Fruit fly (Drosophila melanogaster) whole organism, embryonic: ENCODE results near the gene tws.

Source experiments
- CG1024 ChIP-seq: fragments of 200-800 bp; sonication (Bioruptor generic); IDR thresholded peaks from 2 replicates; pipeline ENCODE4 v1.3.6; 2022; ENCODE audit warnings: missing biosample characterization, missing genetic modification characterization
- CG10321 ChIP-seq: fragments of 200-800 bp; sonication (Bioruptor generic); IDR thresholded peaks from 2 replicates; pipeline ENCODE4 v1.3.6; 2022; ENCODE audit warnings: missing biosample characterization, missing genetic modification characterization
- CG10431 ChIP-seq: fragments of 200-800 bp; sonication (Bioruptor generic); optimal IDR thresholded peaks from 3 replicates; lab custom pipeline; 2018; ENCODE audit warnings: missing biosample characterization, mild to moderate bottlenecking, missing genetic modification characterization
- CG10959 ChIP-seq: fragments of 200-800 bp; sonication (Bioruptor generic); IDR thresholded peaks from 2 replicates; pipeline ENCODE4 v1.3.6; 2022; ENCODE audit warnings: missing biosample characterization, missing genetic modification characterization
- CG11093 ChIP-seq: fragments of 200-800 bp; sonication (Bioruptor generic); IDR thresholded peaks from 3 replicates; pipeline ENCODE4 v1.3.6; 2022; ENCODE audit warnings: missing biosample characterization, missing genetic modification characterization
- CG13296 ChIP-seq: fragments of 200-800 bp; sonication (Bioruptor generic); optimal IDR thresholded peaks from 3 replicates; lab custom pipeline; 2018; ENCODE audit warnings: missing biosample characterization, mild to moderate bottlenecking, missing genetic modification characterization
- CG13424 ChIP-seq: fragments of 200-800 bp; sonication (Bioruptor generic); optimal IDR thresholded peaks from 2 replicates; lab custom pipeline; 2019; ENCODE audit warnings: missing biosample characterization, mild to moderate bottlenecking, missing genetic modification characterization, moderate library complexity
- CG14441 ChIP-seq: fragments of 200-800 bp; sonication (Bioruptor generic); IDR thresholded peaks from 2 replicates; pipeline ENCODE4 v1.3.6; 2022; ENCODE audit warnings: missing biosample characterization, missing genetic modification characterization
- CG1602 ChIP-seq: fragments of 200-800 bp; sonication (Bioruptor generic); optimal IDR thresholded peaks from 3 replicates; lab custom pipeline; 2016; ENCODE audit warnings: missing biosample characterization, missing genetic modification characterization
- CG17361 ChIP-seq: fragments of 200-800 bp; sonication (Bioruptor generic); IDR thresholded peaks from 3 replicates; pipeline ENCODE4 v1.3.6; 2022; ENCODE audit warnings: missing biosample characterization, missing genetic modification characterization
- CG17568 ChIP-seq: fragments of 200-800 bp; sonication (Bioruptor generic); optimal IDR thresholded peaks from 2 replicates; lab custom pipeline; 2018; ENCODE audit warnings: missing biosample characterization, mild to moderate bottlenecking, missing genetic modification characterization, moderate library complexity
- CG2199 ChIP-seq: fragments of 200-800 bp; sonication (Bioruptor generic); IDR thresholded peaks from 3 replicates; pipeline ENCODE4 v1.3.6; 2022; ENCODE audit warnings: missing biosample characterization, missing genetic modification characterization
- CG34376 ChIP-seq: fragments of 200-800 bp; sonication (Bioruptor generic); optimal IDR thresholded peaks from 2 replicates; lab custom pipeline; 2018; ENCODE audit warnings: missing biosample characterization, mild to moderate bottlenecking, missing genetic modification characterization
- CG42726 ChIP-seq: fragments of 200-800 bp; sonication (Bioruptor generic); IDR thresholded peaks from 2 replicates; pipeline ENCODE4 v1.3.6; 2022; ENCODE audit warnings: missing biosample characterization, missing genetic modification characterization; ENCODE audit not compliant: partially characterized antibody
- CG4328 ChIP-seq: fragments of 200-800 bp; sonication (Bioruptor generic); optimal IDR thresholded peaks from 3 replicates; lab custom pipeline; 2017; ENCODE audit warnings: missing biosample characterization, missing genetic modification reagents, missing genetic modification characterization
- CG6765 ChIP-seq: fragments of 200-800 bp; sonication (Bioruptor generic); optimal IDR thresholded peaks from 3 replicates; lab custom pipeline; 2017; ENCODE audit warnings: missing biosample characterization, mild to moderate bottlenecking, missing genetic modification characterization
- CG7963 ChIP-seq: fragments of 200-800 bp; sonication (Bioruptor generic); IDR thresholded peaks from 3 replicates; pipeline ENCODE4 v1.3.6; 2022; ENCODE audit warnings: missing biosample characterization, missing genetic modification characterization; ENCODE audit not compliant: partially characterized antibody
- CG8388 ChIP-seq: fragments of 200-800 bp; sonication (Bioruptor generic); optimal IDR thresholded peaks from 2 replicates; lab custom pipeline; 2019; ENCODE audit warnings: missing biosample characterization, mild to moderate bottlenecking, missing genetic modification characterization, moderate library complexity
- CG9817 ChIP-seq: fragments of 200-800 bp; sonication (Bioruptor generic); optimal IDR thresholded peaks from 2 replicates; lab custom pipeline; 2018; ENCODE audit warnings: missing biosample characterization, mild to moderate bottlenecking, missing genetic modification characterization, moderate library complexity
- Dip2 ChIP-seq: fragments of 200-800 bp; sonication (Bioruptor generic); IDR thresholded peaks from 2 replicates; pipeline ENCODE4 v1.3.6; 2022; ENCODE audit warnings: missing biosample characterization, missing genetic modification characterization
- Dip3 ChIP-seq: fragments of 200-800 bp; sonication (Bioruptor generic); optimal IDR thresholded peaks from 3 replicates; lab custom pipeline; 2016; ENCODE audit warnings: missing biosample characterization, missing genetic modification characterization
- Doc2 ChIP-seq: fragments of 200-800 bp; sonication (Bioruptor generic); IDR thresholded peaks from 2 replicates; pipeline ENCODE4 v1.3.6; 2022; ENCODE audit warnings: missing biosample characterization, missing genetic modification characterization
- Elba2 ChIP-seq: fragments of 200-800 bp; sonication (Bioruptor generic); optimal IDR thresholded peaks from 3 replicates; lab custom pipeline; 2016; ENCODE audit warnings: missing biosample characterization, missing genetic modification characterization
- Mrtf ChIP-seq: fragments of 200-800 bp; sonication (Bioruptor generic); IDR thresholded peaks from 3 replicates; pipeline ENCODE4 v1.3.6; 2022; ENCODE audit warnings: missing biosample characterization, missing genetic modification characterization
- Opbp ChIP-seq: fragments of 200-800 bp; sonication (Bioruptor generic); IDR thresholded peaks from 3 replicates; pipeline ENCODE4 v1.3.6; 2022; ENCODE audit warnings: missing biosample characterization, missing genetic modification characterization; ENCODE audit not compliant: partially characterized antibody
- Rx ChIP-seq: fragments of 200-800 bp; sonication (Bioruptor generic); IDR thresholded peaks from 2 replicates; pipeline ENCODE4 v1.3.6; 2022; ENCODE audit warnings: missing biosample characterization, missing genetic modification characterization
- Side ChIP-seq: fragments of 200-800 bp; sonication (Bioruptor generic); optimal IDR thresholded peaks from 2 replicates; lab custom pipeline; 2016; ENCODE audit warnings: missing biosample characterization, missing genetic modification characterization
- Sin3A ChIP-seq: fragments of >200 bp; optimal IDR thresholded peaks from 2 replicates; lab custom pipeline; 2018
- ase ChIP-seq: fragments of 200-800 bp; sonication (Bioruptor generic); IDR thresholded peaks from 3 replicates; pipeline ENCODE4 v1.3.6; 2022; ENCODE audit warnings: missing biosample characterization, missing genetic modification characterization
- bab2 ChIP-seq: fragments of 200-800 bp; sonication (Bioruptor generic); optimal IDR thresholded peaks from 2 replicates; lab custom pipeline; 2016; ENCODE audit warnings: missing biosample characterization, missing genetic modification characterization
- bbx ChIP-seq: fragments of 200-800 bp; sonication (Bioruptor generic); IDR thresholded peaks from 2 replicates; pipeline ENCODE4 v1.3.6; 2022; ENCODE audit warnings: missing biosample characterization, missing genetic modification characterization; ENCODE audit not compliant: partially characterized antibody
- bowl ChIP-seq: fragments of 200-800 bp; sonication (Bioruptor generic); IDR thresholded peaks from 2 replicates; pipeline ENCODE4 v1.3.6; 2022; ENCODE audit warnings: missing biosample characterization, missing genetic modification characterization
- crc ChIP-seq: fragments of 200-800 bp; sonication (Bioruptor generic); optimal IDR thresholded peaks from 2 replicates; lab custom pipeline; 2016; ENCODE audit warnings: missing biosample characterization, missing genetic modification characterization
- dmrt11E ChIP-seq: fragments of 200-800 bp; sonication (Bioruptor generic); optimal IDR thresholded peaks from 3 replicates; lab custom pipeline; 2018; ENCODE audit warnings: missing biosample characterization, mild to moderate bottlenecking, missing genetic modification characterization, moderate library complexity
- eve ChIP-seq, 2 experiments: fragments of >200 bp; optimal IDR thresholded peaks; 2 replicates each; lab custom pipeline; 2017; ENCODE audit warnings: missing biosample characterization in 2 of 2, missing genetic modification characterization in 2 of 2
- eyg ChIP-seq: fragments of 200-800 bp; sonication (Bioruptor generic); optimal IDR thresholded peaks from 3 replicates; lab custom pipeline; 2016; ENCODE audit warnings: missing biosample characterization, missing genetic modification characterization
- gro ChIP-seq: fragments of 200-800 bp; sonication (Bioruptor generic); optimal IDR thresholded peaks from 2 replicates; lab custom pipeline; 2016; ENCODE audit warnings: missing biosample characterization, missing genetic modification characterization
- ham ChIP-seq: fragments of 200-800 bp; sonication (Bioruptor generic); IDR thresholded peaks from 2 replicates; pipeline ENCODE4 v1.3.6; 2022; ENCODE audit warnings: missing biosample characterization, missing genetic modification characterization
- hb ChIP-seq: fragments of 200-800 bp; sonication (Bioruptor generic); IDR thresholded peaks from 3 replicates; pipeline ENCODE4 v1.3.6; 2022; ENCODE audit warnings: missing biosample characterization, missing genetic modification characterization; ENCODE audit not compliant: partially characterized antibody
- hth ChIP-seq: fragments of >200 bp; optimal IDR thresholded peaks from 2 replicates; lab custom pipeline; 2017; ENCODE audit warnings: inconsistent platforms
- mirr ChIP-seq: fragments of 200-800 bp; sonication (Bioruptor generic); optimal IDR thresholded peaks from 3 replicates; lab custom pipeline; 2018; ENCODE audit warnings: missing biosample characterization, mild to moderate bottlenecking, missing genetic modification characterization
- org-1 ChIP-seq: fragments of 200-800 bp; sonication (Bioruptor generic); optimal IDR thresholded peaks from 2 replicates; lab custom pipeline; 2017; ENCODE audit warnings: missing biosample characterization, missing genetic modification characterization
- pho ChIP-seq: fragments of 200-800 bp; sonication (Bioruptor generic); optimal IDR thresholded peaks from 2 replicates; lab custom pipeline; 2016; ENCODE audit warnings: missing biosample characterization, missing genetic modification characterization
- row ChIP-seq: fragments of 200-800 bp; sonication (Bioruptor generic); IDR thresholded peaks from 3 replicates; pipeline ENCODE4 v1.3.6; 2022; ENCODE audit warnings: missing biosample characterization, missing genetic modification characterization
- salm ChIP-seq: fragments of 200-800 bp; sonication (Bioruptor generic); optimal IDR thresholded peaks from 2 replicates; lab custom pipeline; 2018; ENCODE audit warnings: missing biosample characterization, mild to moderate bottlenecking, missing genetic modification characterization
- sd ChIP-seq: fragments of 200-800 bp; sonication (Bioruptor generic); optimal IDR thresholded peaks from 3 replicates; lab custom pipeline; 2018; ENCODE audit warnings: missing biosample characterization, mild to moderate bottlenecking, missing genetic modification characterization, moderate library complexity
- seq ChIP-seq: fragments of 200-800 bp; sonication (Bioruptor generic); IDR thresholded peaks from 2 replicates; pipeline ENCODE4 v1.3.6; 2022; ENCODE audit warnings: missing biosample characterization, missing genetic modification characterization
- sqz ChIP-seq: fragments of 200-800 bp; sonication (Bioruptor generic); optimal IDR thresholded peaks from 3 replicates; lab custom pipeline; 2018; ENCODE audit warnings: missing biosample characterization, mild to moderate bottlenecking, missing genetic modification characterization
- unpg ChIP-seq: fragments of 200-800 bp; sonication (Bioruptor generic); optimal IDR thresholded peaks from 3 replicates; lab custom pipeline; 2018; ENCODE audit warnings: missing biosample characterization, mild to moderate bottlenecking, missing genetic modification characterization, moderate library complexity
- wdn ChIP-seq: fragments of 200-800 bp; sonication (Bioruptor generic); IDR thresholded peaks from 2 replicates; pipeline ENCODE4 v1.3.6; 2022; ENCODE audit warnings: missing biosample characterization, missing genetic modification characterization

tws gene

DNA sequence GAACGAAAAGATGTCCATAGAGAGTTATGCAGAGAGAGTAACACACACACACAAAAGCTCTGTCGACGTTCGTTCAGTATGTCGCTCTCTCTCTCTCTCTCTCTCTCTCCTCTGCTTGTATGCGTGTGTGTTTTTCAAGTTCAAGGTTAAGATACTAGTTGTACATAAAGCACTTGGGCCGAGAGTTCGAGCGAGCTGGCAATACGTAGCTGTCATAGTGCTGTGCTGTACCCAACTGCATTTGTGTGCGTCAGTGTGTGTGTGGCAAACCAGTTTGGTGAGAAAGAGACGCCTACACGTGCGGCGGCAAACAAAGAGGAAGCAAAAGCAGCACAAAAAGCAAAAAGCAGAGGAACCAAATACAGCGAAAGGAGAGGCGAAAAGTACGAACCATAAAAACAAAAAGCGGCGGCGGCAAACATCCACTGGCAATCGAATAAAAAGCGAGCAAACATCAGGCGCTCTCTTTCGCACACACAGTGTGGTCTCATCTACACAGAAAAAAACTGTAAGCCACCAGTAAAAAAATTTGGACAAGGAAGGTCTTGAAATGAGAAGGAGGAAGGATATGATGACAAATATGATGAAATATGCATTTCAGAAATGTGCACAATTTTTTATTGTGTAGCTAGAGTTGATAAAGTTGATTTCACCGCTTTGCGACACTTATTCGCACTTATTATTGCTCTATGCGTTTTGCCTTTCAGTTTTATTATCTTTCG lies 52.2 kb downstream of the tws start (continued):
- peak; percentile 68 for TF ChIP-seq sd (tag; lab: Kevin White, UChicago)
- peak; percentile 52 for TF ChIP-seq bab2 (GFP tag; lab: Kevin White, UChicago)
- peak; percentile 56 for TF ChIP-seq unpg (GFP tag; lab: Kevin White, UChicago)
- TF ChIP-seq bowl (GFP tag; lab: Robert Waterston, UW): no peak
- no peak for TF ChIP-seq salm (tag; lab: Kevin White, UChicago)
- no peak for TF ChIP-seq Opbp (GFP tag; lab: Robert Waterston, UW)
- TF ChIP-seq sqz (GFP tag; lab: Kevin White, UChicago): peak; percentile 41
- TF ChIP-seq CG4328 (GFP tag; lab: Kevin White, UChicago): no peak
- no peak for TF ChIP-seq hb (GFP tag; lab: Robert Waterston, UW)
- no peak for TF ChIP-seq Sin3A (lab: Kevin White, UChicago)
- TF ChIP-seq org-1 (GFP tag; lab: Kevin White, UChicago): peak; percentile 64
- peak; percentile 84 for TF ChIP-seq Side
- TF ChIP-seq CG13424 (tag; lab: Kevin White, UChicago): peak; percentile 22
- TF ChIP-seq CG6765: no peak
- TF ChIP-seq Doc2 (GFP tag; lab: Robert Waterston, UW): no peak
- TF ChIP-seq Dip2 (GFP tag; lab: Robert Waterston, UW): no peak
- TF ChIP-seq ham (GFP tag; lab: Robert Waterston, UW): no peak
- TF ChIP-seq CG8388 (GFP tag; lab: Kevin White, UChicago): peak; percentile 37
- TF ChIP-seq eyg (GFP tag; lab: Kevin White, UChicago): peak; percentile 1
- peak; percentile 28 for TF ChIP-seq CG9817 (tag; lab: Kevin White, UChicago)
- peak in 1 of 2 experiments; percentile 86 for TF ChIP-seq eve (GFP tag; optimal IDR thresholded peaks at IDR 0.05; lab: Kevin White, UChicago)
- TF ChIP-seq CG7963 (GFP tag; lab: Robert Waterston, UW): no peak
- TF ChIP-seq CG11093 (GFP tag; lab: Robert Waterston, UW): no peak; the same call in 2 of the 3 replicates
- peak; percentile 64 for TF ChIP-seq pho (GFP tag; lab: Kevin White, UChicago)
- no peak for TF ChIP-seq CG10431 (GFP tag; lab: Kevin White, UChicago)
- peak; percentile 94 for TF ChIP-seq CG10321 (GFP tag; lab: Robert Waterston, UW)
- TF ChIP-seq row (GFP tag; lab: Robert Waterston, UW): peak; percentile 66
- no peak for TF ChIP-seq bbx (GFP tag; lab: Robert Waterston, UW)
- TF ChIP-seq wdn (GFP tag; lab: Robert Waterston, UW): 0 out of 2 replicates have a peak, but pooled peaks have one; percentile 10
- peak; percentile 80 for TF ChIP-seq gro (GFP tag; lab: Kevin White, UChicago)
- TF ChIP-seq hth: no peak
- no peak for TF ChIP-seq Mrtf (GFP tag; lab: Robert Waterston, UW)
- peak; percentile 44 for TF ChIP-seq crc (GFP tag; lab: Kevin White, UChicago)
- no peak for TF ChIP-seq Elba2
- TF ChIP-seq CG2199: 0 out of 3 replicates have a peak, but pooled peaks have one; percentile 33
- peak; percentile 56; the same call in 1 of the 2 replicates for TF ChIP-seq CG1024
- peak; percentile 64; the same call in 1 of the 3 replicates for TF ChIP-seq ase
- peak; percentile 19 for TF ChIP-seq dmrt11E (tag; lab: Kevin White, UChicago)
- TF ChIP-seq CG34376: no peak
- peak; percentile 78 for TF ChIP-seq Dip3 (GFP tag; lab: Kevin White, UChicago)
- TF ChIP-seq CG17568: peak; percentile 52
- peak; percentile 80 for TF ChIP-seq CG14441
- TF ChIP-seq CG1602 (GFP tag; lab: Kevin White, UChicago): peak; percentile 53
- TF ChIP-seq CG17361 (GFP tag; lab: Robert Waterston, UW): peak; percentile 45; the same call in 2 of the 3 replicates
- TF ChIP-seq CG10959 (GFP tag; lab: Robert Waterston, UW): no peak
- TF ChIP-seq CG13296 (GFP tag; lab: Kevin White, UChicago): no peak
- peak; percentile 76 for TF ChIP-seq seq
- peak; percentile 54 for TF ChIP-seq Rx (GFP tag; lab: Robert Waterston, UW)
- peak; percentile 45 for TF ChIP-seq mirr (GFP tag; lab: Kevin White, UChicago)
- TF ChIP-seq CG42726 (GFP tag; lab: Robert Waterston, UW): no peak
